Fruit fly (Drosophila melanogaster) Kc167 (cell line): ENCODE results near the gene IFT46.

Experiments used
- Myc ChIP-seq: fragments of >200 bp; optimal IDR thresholded peaks from 2 replicates; lab custom pipeline; 2017; ENCODE audit warnings: missing external identifiers
- Sin3A ChIP-seq: fragments of >200 bp; optimal IDR thresholded peaks from 2 replicates; lab custom pipeline; 2018; ENCODE audit warnings: missing external identifiers
- h ChIP-seq: fragments of >200 bp; optimal IDR thresholded peaks from 3 replicates; lab custom pipeline; 2018; ENCODE audit warnings: missing external identifiers
- psq ChIP-seq: fragments of >200 bp; optimal IDR thresholded peaks from 2 replicates; lab custom pipeline; 2017; ENCODE audit warnings: missing external identifiers

DNA sequence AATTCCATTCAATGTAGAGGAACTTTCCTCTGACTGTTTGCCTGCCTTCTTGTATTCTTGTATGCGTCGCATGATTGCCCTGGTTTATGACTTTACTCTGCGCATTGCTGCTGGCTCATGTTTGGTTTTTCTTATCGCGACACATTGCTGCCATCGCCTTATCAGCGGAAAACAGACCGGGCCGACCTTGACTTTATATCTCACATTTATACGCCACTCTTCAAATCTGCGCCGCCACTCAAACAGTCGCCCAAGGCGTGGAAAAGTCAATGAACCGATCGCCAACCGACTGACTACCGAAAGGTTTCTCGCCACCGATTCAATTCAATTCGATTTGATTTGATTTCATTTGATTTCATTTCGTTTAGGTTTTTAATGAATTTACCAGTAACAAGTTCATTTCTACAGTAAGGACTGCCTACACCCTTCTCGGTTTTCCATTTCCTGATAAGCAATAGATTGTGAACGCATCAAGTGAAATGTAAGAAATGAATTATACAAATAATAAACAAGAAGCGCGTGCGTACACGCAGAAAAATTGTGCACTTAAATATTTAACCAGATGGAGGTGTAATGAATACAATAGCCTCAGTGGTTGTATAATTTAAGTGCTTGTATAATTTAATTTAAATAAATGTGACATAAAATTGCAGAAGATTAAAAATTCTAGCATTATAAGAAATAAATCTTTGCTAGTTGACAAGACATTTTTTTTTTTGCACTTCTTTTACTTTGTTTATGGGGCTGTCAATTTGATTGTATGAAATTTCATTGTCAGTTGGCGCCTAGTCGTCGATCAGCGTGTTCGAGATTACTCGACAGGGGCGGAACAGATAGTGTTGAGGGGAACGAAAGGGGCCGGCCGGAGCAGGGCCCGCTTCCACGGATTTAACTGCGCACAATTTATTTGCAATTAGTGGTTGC is 49.4 kb downstream of the IFT46 start:
- TF ChIP-seq Sin3A (lab: Kevin White, UChicago) (no peak), psq (lab: Kevin White, UChicago) (no peak), Myc (lab: Kevin White, UChicago) (no peak), h (lab: Kevin White, UChicago) (no peak)
